Fruit fly (Drosophila melanogaster) whole organism, embryonic: Measurements from ENCODE around the gene CG12974.

Experiments
- CG12659 ChIP-seq: fragments of 200-800 bp; sonication (Bioruptor generic); optimal IDR thresholded peaks from 3 replicates; lab custom pipeline; 2017; ENCODE audit warnings: mild to moderate bottlenecking, missing biosample characterization, missing genetic modification reagents, missing genetic modification characterization
- CG15073 ChIP-seq: fragments of 200-800 bp; sonication (Bioruptor generic); optimal IDR thresholded peaks from 2 replicates; lab custom pipeline; 2016; ENCODE audit warnings: missing biosample characterization, missing genetic modification characterization
- CG18619 ChIP-seq: fragments of 200-800 bp; sonication (Bioruptor generic); optimal IDR thresholded peaks from 3 replicates; lab custom pipeline; 2017; ENCODE audit warnings: missing biosample characterization, mild to moderate bottlenecking, missing genetic modification characterization
- CG2120 ChIP-seq: fragments of 200-800 bp; sonication (Bioruptor generic); optimal IDR thresholded peaks from 3 replicates; lab custom pipeline; 2016; ENCODE audit warnings: missing biosample characterization, missing genetic modification characterization
- CG4820 ChIP-seq: fragments of 200-800 bp; sonication (Bioruptor generic); optimal IDR thresholded peaks from 3 replicates; lab custom pipeline; 2016; ENCODE audit warnings: missing biosample characterization, missing genetic modification characterization
- CG7839 ChIP-seq: fragments of 200-800 bp; sonication (Bioruptor generic); optimal IDR thresholded peaks from 3 replicates; lab custom pipeline; 2018; ENCODE audit warnings: missing biosample characterization, mild to moderate bottlenecking, missing genetic modification characterization, moderate library complexity
- CG8089 ChIP-seq: fragments of 200-800 bp; sonication (Bioruptor generic); optimal IDR thresholded peaks from 3 replicates; lab custom pipeline; 2016; ENCODE audit warnings: missing biosample characterization, missing genetic modification characterization
- Chrac-16 ChIP-seq: fragments of 200-800 bp; sonication (Bioruptor generic); optimal IDR thresholded peaks from 3 replicates; lab custom pipeline; 2016; ENCODE audit warnings: missing biosample characterization, missing genetic modification characterization
- Hmx ChIP-seq: fragments of 200-800 bp; sonication (Bioruptor generic); optimal IDR thresholded peaks from 2 replicates; lab custom pipeline; 2016; ENCODE audit warnings: missing biosample characterization, missing genetic modification characterization
- cato ChIP-seq: fragments of 200-800 bp; sonication (Bioruptor generic); optimal IDR thresholded peaks from 2 replicates; lab custom pipeline; 2016; ENCODE audit warnings: missing biosample characterization, missing genetic modification characterization, borderline replicate concordance
- h ChIP-seq: fragments of >200 bp; optimal IDR thresholded peaks from 2 replicates; lab custom pipeline; 2017
- pfk ChIP-seq: fragments of 200-800 bp; sonication (Bioruptor generic); optimal IDR thresholded peaks from 2 replicates; lab custom pipeline; 2018; ENCODE audit warnings: missing biosample characterization, mild to moderate bottlenecking, missing genetic modification characterization, moderate library complexity
- tap ChIP-seq: fragments of 200-800 bp; optimal IDR thresholded peaks from 3 replicates; lab custom pipeline; 2019; ENCODE audit warnings: missing biosample characterization, mild to moderate bottlenecking, missing genetic modification characterization, moderate library complexity

DNA sequence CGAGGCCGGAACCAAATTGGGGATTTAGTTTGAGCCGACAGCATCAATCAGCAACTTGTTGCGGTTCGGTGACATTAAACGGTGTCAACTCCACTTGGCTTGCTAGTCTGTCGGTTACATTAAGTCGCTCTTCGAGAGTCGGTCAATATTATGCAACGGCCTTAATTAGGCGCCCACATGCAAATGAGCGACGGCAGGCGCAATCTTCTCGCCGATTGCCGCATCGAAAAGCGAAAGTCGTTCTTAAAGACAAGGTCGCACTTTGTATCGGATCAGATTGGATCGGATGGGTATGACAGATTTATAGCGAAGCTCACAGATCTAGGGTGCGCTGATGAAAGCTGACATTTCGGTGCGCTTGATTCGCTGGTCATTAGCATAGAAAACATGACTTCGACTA lies 5.3 kb upstream of the CG12974 start:
- TF ChIP-seq cato (GFP tag; lab: Kevin White, UChicago) (no peak), CG7839 (tag; lab: Kevin White, UChicago) (no peak), CG18619 (GFP tag; lab: Kevin White, UChicago) (no peak), Hmx (no peak), CG4820 (no peak), CG2120 (GFP tag; lab: Kevin White, UChicago) (no peak), tap (no peak), CG15073 (GFP tag; lab: Kevin White, UChicago) (no peak), pfk (GFP tag; lab: Kevin White, UChicago) (no peak), CG12659 (GFP tag; lab: Kevin White, UChicago) (no peak), CG8089 (GFP tag; lab: Kevin White, UChicago) (no peak), h (lab: Kevin White, UChicago) (no peak), Chrac-16 (GFP tag; lab: Kevin White, UChicago) (no peak)
